Fruit fly (Drosophila melanogaster): ENCODE measurements around the gene Cmpk.
A peak's percentile ranks its signal among the peaks of the same experiment; 100 is the strongest.

Cmpk gene

DNA sequence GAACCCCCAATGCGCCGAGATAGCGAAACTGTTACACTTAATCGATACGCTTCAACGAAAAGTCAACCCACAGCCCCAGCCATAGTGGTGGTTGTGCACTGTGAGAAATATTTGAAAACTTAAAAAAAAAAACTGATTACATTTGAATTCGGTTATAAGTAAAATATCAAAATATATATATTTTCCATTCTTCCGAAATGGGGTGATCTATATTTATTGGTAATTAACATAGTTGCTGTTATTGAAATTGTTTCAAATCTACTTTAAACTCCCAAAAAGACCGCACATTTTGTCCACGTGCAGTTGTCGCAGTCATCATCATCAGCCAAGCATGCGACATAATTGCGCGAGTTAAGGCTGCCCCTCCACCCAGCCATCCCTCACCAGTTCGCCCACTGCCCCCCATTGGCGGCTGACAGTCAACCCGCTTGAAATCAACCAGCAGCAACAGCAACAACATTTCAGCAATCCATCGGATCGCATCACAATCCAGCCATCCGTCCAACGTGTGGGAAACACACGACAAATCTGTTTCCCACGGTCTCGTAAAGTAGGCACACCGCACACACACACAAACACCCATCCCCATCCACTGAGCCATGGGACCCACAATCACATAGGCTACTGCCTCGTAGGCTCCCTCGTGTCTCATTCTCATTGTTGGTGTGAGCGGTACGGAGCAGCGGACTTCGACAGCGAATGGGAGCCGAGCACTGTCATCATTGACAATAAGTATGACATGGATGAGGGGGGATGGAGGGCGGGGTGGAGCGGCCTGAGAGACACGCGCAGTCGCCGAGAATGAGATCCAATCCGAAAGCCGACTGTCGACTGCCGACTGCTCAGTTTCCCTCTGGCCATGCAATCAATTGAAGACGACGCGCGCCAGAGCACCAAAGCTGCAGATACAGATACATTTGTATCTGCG lies 34.7 kb downstream of the Cmpk start (continued):
- TF ChIP-seq zfh2 (GFP tag; optimal IDR thresholded peaks at IDR 0.05) = no peak
- TF ChIP-seq CG13775 (GFP tag; optimal IDR thresholded peaks at IDR 0.05) = peak; percentile 49
- peak; percentile 30 to 48 for TF ChIP-seq chif (GFP tag; optimal IDR thresholded peaks at IDR 0.05)
- peak; percentile 14 for TF ChIP-seq jing (GFP tag; optimal IDR thresholded peaks at IDR 0.05)
- TF ChIP-seq vnd (GFP tag; IDR thresholded peaks at IDR 0.05; ENCODE audit: partially characterized antibody) = no peak
- peak; percentile 53 for TF ChIP-seq CG10654 (GFP tag; optimal IDR thresholded peaks at IDR 0.05)
- peak; percentile 70 for TF ChIP-seq Chrac-16 (GFP tag; optimal IDR thresholded peaks at IDR 0.05)
- TF ChIP-seq Dek (tag; optimal IDR thresholded peaks at IDR 0.05) = peak; percentile 44
- peak; percentile 51 for TF ChIP-seq Xbp1 (GFP tag; optimal IDR thresholded peaks at IDR 0.05)
- no peak for TF ChIP-seq Poxn (GFP tag; IDR thresholded peaks at IDR 0.05)
- peak; percentile 65; the same call in 2 of the 3 replicates for TF ChIP-seq sr (GFP tag; IDR thresholded peaks at IDR 0.05)
- TF ChIP-seq gro (GFP tag; optimal IDR thresholded peaks at IDR 0.05) = peak; percentile 62
- TF ChIP-seq Adf1 (GFP tag; IDR thresholded peaks at IDR 0.05) = peak; percentile 88
- no peak for TF ChIP-seq Gug (GFP tag; IDR thresholded peaks at IDR 0.05)
- no peak for TF ChIP-seq dan (GFP tag; IDR thresholded peaks at IDR 0.05)
- no peak for TF ChIP-seq wek (GFP tag; optimal IDR thresholded peaks at IDR 0.05)
- peak; percentile 13 for TF ChIP-seq caup (GFP tag; optimal IDR thresholded peaks at IDR 0.05; ENCODE audit: severe bottlenecking)
- peak; percentile 63 for TF ChIP-seq CG9727 (GFP tag; optimal IDR thresholded peaks at IDR 0.05)
- peak; percentile 99 for TF ChIP-seq kni (GFP tag; optimal IDR thresholded peaks at IDR 0.05)
- TF ChIP-seq CG11398 (GFP tag; optimal IDR thresholded peaks at IDR 0.05) = no peak
- 0 out of 2 replicates have a peak, but pooled peaks have one; percentile 26 for TF ChIP-seq CG5953 (GFP tag; IDR thresholded peaks at IDR 0.05)
- peak; percentile 46 for TF ChIP-seq scrt (GFP tag; optimal IDR thresholded peaks at IDR 0.05)
- TF ChIP-seq CG6175 (GFP tag; IDR thresholded peaks at IDR 0.05) = no peak
- no peak for TF ChIP-seq CG30020 (tag; optimal IDR thresholded peaks at IDR 0.05)
- peak; percentile 43 for TF ChIP-seq slbo (GFP tag; IDR thresholded peaks at IDR 0.05)
- peak; percentile 52 for TF ChIP-seq CG12219 (GFP tag; optimal IDR thresholded peaks at IDR 0.05)
- no peak for TF ChIP-seq sug (tag; optimal IDR thresholded peaks at IDR 0.05)
- TF ChIP-seq peb (GFP tag; IDR thresholded peaks at IDR 0.05) = 0 out of 2 replicates have a peak, but pooled peaks have one; percentile 8
- TF ChIP-seq CG4820 (GFP tag; optimal IDR thresholded peaks at IDR 0.05) = peak; percentile 56
- TF ChIP-seq Fer1 (GFP tag; optimal IDR thresholded peaks at IDR 0.05) = peak; percentile 63
- peak; percentile 43 for TF ChIP-seq CG2120 (GFP tag; optimal IDR thresholded peaks at IDR 0.05)
- TF ChIP-seq CG11723 (GFP tag; optimal IDR thresholded peaks at IDR 0.05) = peak; percentile 28
- TF ChIP-seq sens (GFP tag) = peak; percentile 87
- no peak for TF ChIP-seq ash1 (GFP tag; optimal IDR thresholded peaks at IDR 0.05)
- TF ChIP-seq CG14014 (GFP tag; IDR thresholded peaks at IDR 0.05) = 0 out of 2 replicates have a peak, but pooled peaks have one; percentile 16
- peak; percentile 73 for TF ChIP-seq CG18262 (tag; optimal IDR thresholded peaks at IDR 0.05)
- peak; percentile 30; the same call in 1 of the 2 replicates for TF ChIP-seq seq (GFP tag; IDR thresholded peaks at IDR 0.05)
- no peak for TF ChIP-seq CG4404 (GFP tag; IDR thresholded peaks at IDR 0.05)
- TF ChIP-seq CG4360 (GFP tag; IDR thresholded peaks at IDR 0.05) = no peak
- no peak for TF ChIP-seq crc (GFP tag; optimal IDR thresholded peaks at IDR 0.05)
- no peak for TF ChIP-seq CG1647 (GFP tag; optimal IDR thresholded peaks at IDR 0.05)
- peak; percentile 74 for TF ChIP-seq CG30403 (GFP tag; optimal IDR thresholded peaks at IDR 0.05)
- peak; percentile 82 for TF ChIP-seq CG8478 (optimal IDR thresholded peaks at IDR 0.05)
- no peak for TF ChIP-seq ken (GFP tag; IDR thresholded peaks at IDR 0.05)
- peak; percentile 54 for TF ChIP-seq CG1603 (tag; optimal IDR thresholded peaks at IDR 0.05)
- TF ChIP-seq B-H2 (GFP tag; optimal IDR thresholded peaks at IDR 0.05) = no peak
- peak; percentile 88 for TF ChIP-seq gem (tag; optimal IDR thresholded peaks at IDR 0.05)
- TF ChIP-seq tin (GFP tag; optimal IDR thresholded peaks at IDR 0.05) = peak; percentile 45
- peak; percentile 45 for TF ChIP-seq CG14667 (GFP tag; IDR thresholded peaks at IDR 0.05)
- TF ChIP-seq CG9609 (GFP tag; optimal IDR thresholded peaks at IDR 0.05) = no peak

All from whole organism, embryonic.